Fruit fly (Drosophila melanogaster): ENCODE results near the gene CG32213.

CG32213 gene

DNA sequence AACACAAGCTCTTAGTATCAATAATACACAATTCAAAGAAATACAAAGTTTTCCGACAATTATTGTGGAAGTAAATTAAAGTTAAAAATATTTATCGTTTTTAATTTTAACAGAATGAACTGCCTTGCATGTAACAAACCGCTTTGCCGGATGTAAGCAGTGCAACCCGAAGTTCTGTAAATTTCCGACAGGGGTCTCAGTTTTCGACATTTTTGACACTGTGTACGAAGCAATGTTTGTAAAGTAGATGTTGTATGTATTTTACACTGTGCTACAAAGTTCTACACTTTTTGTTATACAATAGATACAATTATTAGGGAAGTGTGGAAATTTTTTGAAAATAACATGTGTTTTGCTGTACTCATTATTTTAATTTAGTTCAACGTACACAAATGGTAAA, 40.9 kb downstream of the CG32213 start (continued):
- TF ChIP-seq Lpt (GFP tag; optimal IDR thresholded peaks at IDR 0.05) (no peak), CG14860 (GFP tag; IDR thresholded peaks at IDR 0.05; ENCODE audit: partially characterized antibody) (0 out of 3 replicates have a peak, but pooled peaks have one; percentile 12), E2f1 (GFP tag; IDR thresholded peaks at IDR 0.05) (peak; percentile 88), corto (GFP tag; optimal IDR thresholded peaks at IDR 0.05) (no peak), amos (GFP tag; IDR thresholded peaks at IDR 0.05; ENCODE audit: partially characterized antibody) (peak; percentile 77), Mes4 (GFP tag; optimal IDR thresholded peaks at IDR 0.05) (peak; percentile 75), CG12155 (GFP tag; optimal IDR thresholded peaks at IDR 0.05) (peak; percentile 70), CG10366 (GFP tag; IDR thresholded peaks at IDR 0.05) (peak; percentile 91), jing (GFP tag; optimal IDR thresholded peaks at IDR 0.05) (peak; percentile 77), jumu (GFP tag; optimal IDR thresholded peaks at IDR 0.05) (peak; percentile 90), phol (tag; optimal IDR thresholded peaks at IDR 0.05) (peak; percentile 90), CG7786 (GFP tag; optimal IDR thresholded peaks at IDR 0.05) (peak; percentile 71), CG3163 (GFP tag; optimal IDR thresholded peaks at IDR 0.05) (peak; percentile 68), CG4617 (GFP tag; optimal IDR thresholded peaks at IDR 0.05; ENCODE audit: borderline replicate concordance) (peak; percentile 33), lola (GFP tag; optimal IDR thresholded peaks at IDR 0.05) (no peak), Med (GFP tag) (peak; percentile 99), tll (GFP tag; optimal IDR thresholded peaks at IDR 0.05) (peak in 1 of 2 experiments; percentile 28), CG8944 (GFP tag; optimal IDR thresholded peaks at IDR 0.05) (peak; percentile 86), Max (GFP tag; optimal IDR thresholded peaks at IDR 0.05) (peak; percentile 86), Sin3A (optimal IDR thresholded peaks at IDR 0.05) (no peak), shn (GFP tag; optimal IDR thresholded peaks at IDR 0.05) (peak; percentile 86), repo (GFP tag; optimal IDR thresholded peaks at IDR 0.05) (peak; percentile 92), jigr1 (GFP tag; IDR thresholded peaks at IDR 0.05) (peak; percentile 31; the same call in 1 of the 3 replicates), Xbp1 (GFP tag; optimal IDR thresholded peaks at IDR 0.05) (peak; percentile 90), CHES-1-like (GFP tag; optimal IDR thresholded peaks at IDR 0.05) (peak; percentile 85), CG1529 (GFP tag; optimal IDR thresholded peaks at IDR 0.05) (peak; percentile 48), knrl (GFP tag; IDR thresholded peaks at IDR 0.05; ENCODE audit: partially characterized antibody) (peak; percentile 74), ken (GFP tag; IDR thresholded peaks at IDR 0.05) (peak; percentile 96), CG13287 (GFP tag; IDR thresholded peaks at IDR 0.05; ENCODE audit: partially characterized antibody) (peak; percentile 59; the same call in 1 of the 2 replicates), B-H1 (GFP tag; IDR thresholded peaks at IDR 0.05) (peak; percentile 84), sqz (GFP tag; optimal IDR thresholded peaks at IDR 0.05) (no peak), CG42726 (GFP tag; IDR thresholded peaks at IDR 0.05; ENCODE audit: partially characterized antibody) (peak; percentile 75; the same call in 1 of the 2 replicates), fd96Cb (tag; optimal IDR thresholded peaks at IDR 0.05) (peak; percentile 78), CG17361 (GFP tag; IDR thresholded peaks at IDR 0.05) (peak; percentile 86), CG15696 (tag; optimal IDR thresholded peaks at IDR 0.05) (peak; percentile 75), pho (GFP tag; optimal IDR thresholded peaks at IDR 0.05) (peak; percentile 75), pum (GFP tag; optimal IDR thresholded peaks at IDR 0.05) (peak; percentile 94), ham (GFP tag; IDR thresholded peaks at IDR 0.05) (peak; percentile 92), CG15479 (GFP tag; optimal IDR thresholded peaks at IDR 0.05) (no peak), CG10959 (GFP tag; IDR thresholded peaks at IDR 0.05) (peak; percentile 72), Myb (GFP tag; optimal IDR thresholded peaks at IDR 0.05) (peak; percentile 81), Drgx (GFP tag; IDR thresholded peaks at IDR 0.05) (peak; percentile 33; the same call in 1 of the 2 replicates), ssp (GFP tag; IDR thresholded peaks at IDR 0.05) (peak; percentile 89), pita (GFP tag; optimal IDR thresholded peaks at IDR 0.05) (peak; percentile 40), CG32767 (GFP tag; IDR thresholded peaks at IDR 0.05) (peak; percentile 65), Fer3 (tag; optimal IDR thresholded peaks at IDR 0.05) (peak; percentile 89), CG7556 (GFP tag; optimal IDR thresholded peaks at IDR 0.05) (no peak), Ada2b (GFP tag; IDR thresholded peaks at IDR 0.05) (peak; percentile 80; the same call in 1 of the 2 replicates), CG18764 (GFP tag; optimal IDR thresholded peaks at IDR 0.05) (peak; percentile 89), CoRest (tag; optimal IDR thresholded peaks at IDR 0.05) (peak; percentile 83), Poxn (GFP tag; IDR thresholded peaks at IDR 0.05) (peak; percentile 64)

All from whole organism, embryonic.